Fruit fly (Drosophila melanogaster) whole organism, embryonic: ENCODE data around the gene Duox.

ENCODE experiments used
- CG10267 ChIP-seq: fragments of 200-800 bp; sonication (Bioruptor generic); optimal IDR thresholded peaks from 2 replicates; lab custom pipeline; 2018; ENCODE audit warnings: missing biosample characterization, mild to moderate bottlenecking, missing genetic modification characterization, moderate library complexity
- CG10274 ChIP-seq: fragments of 200-800 bp; sonication (Bioruptor generic); optimal IDR thresholded peaks from 3 replicates; lab custom pipeline; 2017; ENCODE audit warnings: missing biosample characterization, mild to moderate bottlenecking, missing genetic modification characterization
- CG12104 ChIP-seq: fragments of 200-800 bp; sonication (Bioruptor generic); optimal IDR thresholded peaks from 3 replicates; lab custom pipeline; 2016; ENCODE audit warnings: missing biosample characterization, missing genetic modification characterization
- CG12236 ChIP-seq: fragments of 200-800 bp; sonication (Bioruptor generic); optimal IDR thresholded peaks from 2 replicates; lab custom pipeline; 2016; ENCODE audit warnings: missing biosample characterization, missing genetic modification characterization
- CG12769 ChIP-seq: fragments of 200-800 bp; sonication (Bioruptor generic); optimal IDR thresholded peaks from 2 replicates; lab custom pipeline; 2019; ENCODE audit warnings: missing biosample characterization, mild to moderate bottlenecking, missing genetic modification characterization, moderate library complexity
- CG13424 ChIP-seq: fragments of 200-800 bp; sonication (Bioruptor generic); optimal IDR thresholded peaks from 2 replicates; lab custom pipeline; 2019; ENCODE audit warnings: missing biosample characterization, mild to moderate bottlenecking, missing genetic modification characterization, moderate library complexity
- CG13894 ChIP-seq: fragments of 200-800 bp; sonication (Bioruptor generic); optimal IDR thresholded peaks from 3 replicates; lab custom pipeline; 2018; ENCODE audit warnings: missing biosample characterization, mild to moderate bottlenecking, missing genetic modification characterization, moderate library complexity
- CG15479 ChIP-seq: fragments of 200-800 bp; sonication (Bioruptor generic); optimal IDR thresholded peaks from 3 replicates; lab custom pipeline; 2019; ENCODE audit warnings: missing biosample characterization, mild to moderate bottlenecking, missing genetic modification characterization, moderate library complexity
- CG17359 ChIP-seq: fragments of 200-800 bp; sonication (Bioruptor generic); optimal IDR thresholded peaks from 3 replicates; lab custom pipeline; 2018; ENCODE audit warnings: missing biosample characterization, mild to moderate bottlenecking, missing genetic modification characterization, moderate library complexity
- CG1832 ChIP-seq: fragments of 200-800 bp; sonication (Bioruptor generic); optimal IDR thresholded peaks from 2 replicates; lab custom pipeline; 2017; ENCODE audit warnings: missing biosample characterization, mild to moderate bottlenecking, missing genetic modification characterization, inconsistent platforms
- CG2120 ChIP-seq: fragments of 200-800 bp; sonication (Bioruptor generic); optimal IDR thresholded peaks from 3 replicates; lab custom pipeline; 2016; ENCODE audit warnings: missing biosample characterization, missing genetic modification characterization
- CG2889 ChIP-seq: fragments of 200-800 bp; sonication (Bioruptor generic); IDR thresholded peaks from 3 replicates; pipeline ENCODE4 v1.3.6; 2022; ENCODE audit warnings: missing biosample characterization, missing genetic modification characterization
- CG3838 ChIP-seq: fragments of 200-800 bp; sonication (Bioruptor generic); optimal IDR thresholded peaks from 3 replicates; lab custom pipeline; 2016; ENCODE audit warnings: missing biosample characterization, missing genetic modification characterization
- CG6175 ChIP-seq: fragments of 200-800 bp; sonication (Bioruptor generic); IDR thresholded peaks from 3 replicates; pipeline ENCODE4 v1.3.6; 2022; ENCODE audit warnings: missing biosample characterization, missing genetic modification characterization
- CG6272 ChIP-seq: fragments of 200-800 bp; sonication (Bioruptor generic); IDR thresholded peaks from 2 replicates; pipeline ENCODE4 v1.3.6; 2022; ENCODE audit warnings: missing biosample characterization, missing genetic modification characterization
- CG6683 ChIP-seq: fragments of 200-800 bp; sonication (Bioruptor generic); optimal IDR thresholded peaks from 2 replicates; lab custom pipeline; 2017; ENCODE audit warnings: missing biosample characterization, mild to moderate bottlenecking, missing genetic modification characterization, missing genetic modification reagents
- CG7556 ChIP-seq: fragments of 200-800 bp; sonication (Bioruptor generic); optimal IDR thresholded peaks from 2 replicates; lab custom pipeline; 2017; ENCODE audit warnings: missing biosample characterization, mild to moderate bottlenecking, missing genetic modification characterization
- CG9797 ChIP-seq: fragments of 200-800 bp; sonication (Bioruptor generic); optimal IDR thresholded peaks from 3 replicates; lab custom pipeline; 2018; ENCODE audit warnings: missing biosample characterization, mild to moderate bottlenecking, missing genetic modification characterization
- CHES-1-like ChIP-seq: fragments of 200-800 bp; sonication (Bioruptor generic); optimal IDR thresholded peaks from 2 replicates; lab custom pipeline; 2016; ENCODE audit warnings: missing biosample characterization, missing genetic modification characterization
- D19B ChIP-seq: fragments of 200-800 bp; sonication (Bioruptor generic); optimal IDR thresholded peaks from 2 replicates; lab custom pipeline; 2017; ENCODE audit warnings: missing biosample characterization, mild to moderate bottlenecking, missing genetic modification characterization
- Dbx ChIP-seq: fragments of 200-800 bp; sonication (Bioruptor generic); IDR thresholded peaks from 3 replicates; pipeline ENCODE4 v1.3.6; 2022; ENCODE audit warnings: missing biosample characterization, missing genetic modification characterization
- Fer2 ChIP-seq: fragments of 200-800 bp; sonication (Bioruptor generic); optimal IDR thresholded peaks from 2 replicates; lab custom pipeline; 2018; ENCODE audit warnings: missing biosample characterization, mild to moderate bottlenecking, missing genetic modification characterization, moderate library complexity
- Fer3 ChIP-seq: fragments of 200-800 bp; sonication (Bioruptor generic); optimal IDR thresholded peaks from 2 replicates; lab custom pipeline; 2018; ENCODE audit warnings: missing biosample characterization, mild to moderate bottlenecking, missing genetic modification characterization, moderate library complexity
- Hmx ChIP-seq: fragments of 200-800 bp; sonication (Bioruptor generic); optimal IDR thresholded peaks from 2 replicates; lab custom pipeline; 2016; ENCODE audit warnings: missing biosample characterization, missing genetic modification characterization
- Oaz ChIP-seq: fragments of 200-800 bp; sonication (Bioruptor generic); IDR thresholded peaks from 2 replicates; pipeline ENCODE4 v1.3.6; 2022; ENCODE audit warnings: missing biosample characterization, missing genetic modification characterization
- Ptx1 ChIP-seq: fragments of 200-800 bp; sonication (Bioruptor generic); IDR thresholded peaks from 2 replicates; pipeline ENCODE4 v1.3.6; 2022; ENCODE audit warnings: missing biosample characterization, missing genetic modification characterization
- Rfx ChIP-seq: fragments of 200-800 bp; sonication (Bioruptor generic); IDR thresholded peaks from 2 replicates; pipeline ENCODE4 v1.3.6; 2022; ENCODE audit warnings: missing biosample characterization, missing genetic modification characterization
- Xrp1 ChIP-seq: fragments of 200-800 bp; sonication (Bioruptor generic); IDR thresholded peaks from 2 replicates; pipeline ENCODE4 v1.3.6; 2022; ENCODE audit warnings: missing biosample characterization, missing genetic modification characterization
- ac ChIP-seq: fragments of 200-800 bp; sonication (Bioruptor generic); optimal IDR thresholded peaks from 3 replicates; lab custom pipeline; 2017; ENCODE audit warnings: missing biosample characterization, mild to moderate bottlenecking, missing genetic modification characterization
- al ChIP-seq: fragments of 200-800 bp; sonication (Bioruptor generic); IDR thresholded peaks from 2 replicates; pipeline ENCODE4 v1.3.6; 2022; ENCODE audit warnings: missing biosample characterization, missing genetic modification characterization
- ato ChIP-seq: fragments of 200-800 bp; sonication (Bioruptor generic); IDR thresholded peaks from 2 replicates; pipeline ENCODE4 v1.3.6; 2022; ENCODE audit warnings: missing biosample characterization, missing genetic modification characterization; ENCODE audit not compliant: partially characterized antibody
- bigmax ChIP-seq: fragments of 200-800 bp; sonication (Bioruptor generic); optimal IDR thresholded peaks from 2 replicates; lab custom pipeline; 2018; ENCODE audit warnings: missing biosample characterization, mild to moderate bottlenecking, missing genetic modification characterization
- bowl ChIP-seq: fragments of 200-800 bp; sonication (Bioruptor generic); IDR thresholded peaks from 2 replicates; pipeline ENCODE4 v1.3.6; 2022; ENCODE audit warnings: missing biosample characterization, missing genetic modification characterization
- chinmo ChIP-seq: fragments of 200-800 bp; sonication (Bioruptor generic); IDR thresholded peaks from 4 replicates; pipeline ENCODE4 v1.3.6; 2022; ENCODE audit warnings: missing biosample characterization, missing genetic modification characterization; ENCODE audit not compliant: partially characterized antibody
- crp ChIP-seq, 2 experiments: fragments of 200-800 bp; sonication (Bioruptor generic); optimal IDR thresholded peaks; 2 replicates in 1 of 2; 3 replicates in 1 of 2; lab custom pipeline; 2017; ENCODE audit warnings: missing biosample characterization in 2 of 2, missing genetic modification characterization in 2 of 2, mild to moderate bottlenecking in 1 of 2, moderate library complexity in 1 of 2
- dati ChIP-seq: fragments of 200-800 bp; sonication (Bioruptor generic); IDR thresholded peaks from 2 replicates; pipeline ENCODE4 v1.3.6; 2022; ENCODE audit warnings: missing biosample characterization, missing genetic modification characterization
- gsb-n ChIP-seq: fragments of 200-800 bp; sonication (Bioruptor generic); optimal IDR thresholded peaks from 3 replicates; lab custom pipeline; 2018; ENCODE audit warnings: missing biosample characterization, mild to moderate bottlenecking, missing genetic modification characterization
- jigr1 ChIP-seq: fragments of 200-800 bp; sonication (Bioruptor generic); IDR thresholded peaks from 3 replicates; pipeline ENCODE4 v1.3.6; 2022; ENCODE audit warnings: missing biosample characterization, missing genetic modification characterization
- jing ChIP-seq: fragments of 200-800 bp; sonication (Bioruptor generic); optimal IDR thresholded peaks from 2 replicates; lab custom pipeline; 2018; ENCODE audit warnings: missing biosample characterization, mild to moderate bottlenecking, missing genetic modification characterization
- maf-S ChIP-seq: fragments of 200-800 bp; sonication (Bioruptor generic); optimal IDR thresholded peaks from 2 replicates; lab custom pipeline; 2016; ENCODE audit warnings: missing biosample characterization, missing genetic modification characterization
- odd ChIP-seq: fragments of 200-800 bp; sonication (Bioruptor generic); optimal IDR thresholded peaks from 2 replicates; lab custom pipeline; 2017; ENCODE audit warnings: missing biosample characterization, mild to moderate bottlenecking, missing genetic modification characterization
- psq ChIP-seq: fragments of 200-800 bp; sonication (Bioruptor generic); optimal IDR thresholded peaks from 2 replicates; lab custom pipeline; 2017; ENCODE audit warnings: missing biosample characterization, missing genetic modification characterization
- scrt ChIP-seq: fragments of 200-800 bp; sonication (Bioruptor generic); optimal IDR thresholded peaks from 2 replicates; lab custom pipeline; 2018; ENCODE audit warnings: missing biosample characterization, mild to moderate bottlenecking, missing genetic modification characterization, moderate library complexity
- sd ChIP-seq: fragments of 200-800 bp; sonication (Bioruptor generic); optimal IDR thresholded peaks from 3 replicates; lab custom pipeline; 2018; ENCODE audit warnings: missing biosample characterization, mild to moderate bottlenecking, missing genetic modification characterization, moderate library complexity
- seq ChIP-seq: fragments of 200-800 bp; sonication (Bioruptor generic); IDR thresholded peaks from 2 replicates; pipeline ENCODE4 v1.3.6; 2022; ENCODE audit warnings: missing biosample characterization, missing genetic modification characterization
- sima ChIP-seq: fragments of 200-800 bp; sonication (Bioruptor generic); optimal IDR thresholded peaks from 2 replicates; lab custom pipeline; 2016; ENCODE audit warnings: missing biosample characterization, missing genetic modification characterization
- sug ChIP-seq: fragments of 200-800 bp; optimal IDR thresholded peaks from 2 replicates; lab custom pipeline; 2019; ENCODE audit warnings: missing biosample characterization, mild to moderate bottlenecking, missing genetic modification characterization, moderate library complexity
- trh ChIP-seq: fragments of 200-800 bp; sonication (Bioruptor generic); optimal IDR thresholded peaks from 2 replicates; lab custom pipeline; 2016; ENCODE audit warnings: missing biosample characterization, missing genetic modification characterization
- tup ChIP-seq: fragments of 200-800 bp; sonication (Bioruptor generic); optimal IDR thresholded peaks from 2 replicates; lab custom pipeline; 2016; ENCODE audit warnings: missing biosample characterization, mild to moderate bottlenecking, missing genetic modification characterization, moderate library complexity
- zf30C ChIP-seq: fragments of 200-800 bp; sonication (Bioruptor generic); optimal IDR thresholded peaks from 3 replicates; lab custom pipeline; 2018; ENCODE audit warnings: missing biosample characterization, mild to moderate bottlenecking, missing genetic modification characterization

Duox gene

DNA sequence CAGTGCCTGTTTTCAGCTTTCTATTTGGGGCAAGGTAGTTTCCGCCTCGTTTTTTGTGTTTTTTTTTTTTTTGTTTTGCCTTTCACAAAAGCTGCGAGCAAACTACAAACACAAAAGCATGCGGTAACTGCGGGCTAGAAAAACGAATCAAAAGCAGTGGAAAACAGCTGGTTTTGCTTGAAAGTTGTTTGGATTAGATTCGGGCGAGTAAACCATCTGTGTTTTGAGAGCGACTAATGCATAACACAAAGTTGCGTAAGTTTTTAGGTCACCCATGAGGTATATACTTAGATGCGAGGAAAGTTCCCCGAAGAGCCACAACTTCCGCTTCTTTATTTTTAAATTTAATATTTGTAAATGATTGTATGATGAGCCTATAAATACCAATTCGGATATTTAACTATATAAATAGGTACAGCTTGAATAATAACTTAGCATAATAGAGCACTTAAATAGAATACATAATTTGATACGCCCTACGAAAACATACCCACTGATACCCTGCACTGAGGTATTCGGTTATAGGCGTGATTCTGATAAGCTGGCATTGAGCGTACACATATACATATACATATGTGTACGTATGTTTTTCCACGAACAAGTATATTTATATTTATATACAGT, 42.4 kb upstream of the Duox start (continued):
- no peak for TF ChIP-seq CHES-1-like
- peak; percentile 45 for TF ChIP-seq CG13424
- TF ChIP-seq trh (GFP tag; lab: Kevin White, UChicago), result no peak
- no peak for TF ChIP-seq Fer2
- TF ChIP-seq D19B (GFP tag; lab: Kevin White, UChicago), result peak; percentile 96
- TF ChIP-seq CG2889 (GFP tag; lab: Robert Waterston, UW), result no peak
- peak; percentile 31 for TF ChIP-seq gsb-n (tag; lab: Kevin White, UChicago)
- no peak for TF ChIP-seq scrt (GFP tag; lab: Kevin White, UChicago)
- no peak for TF ChIP-seq Hmx (GFP tag; lab: Kevin White, UChicago)
- peak; percentile 16 for TF ChIP-seq odd (GFP tag; lab: Kevin White, UChicago)
- no peak for TF ChIP-seq CG12236 (GFP tag; lab: Kevin White, UChicago)
- TF ChIP-seq tup (GFP tag; lab: Kevin White, UChicago), result peak; percentile 20
- TF ChIP-seq crp (GFP tag; optimal IDR thresholded peaks at IDR 0.05; lab: Kevin White, UChicago), result peak in 1 of 2 experiments; percentile 34
- TF ChIP-seq al (GFP tag; lab: Robert Waterston, UW), result no peak
- TF ChIP-seq CG6175 (GFP tag; lab: Robert Waterston, UW), result 0 out of 3 replicates have a peak, but pooled peaks have one; percentile 4
- TF ChIP-seq chinmo (GFP tag; lab: Robert Waterston, UW), result no peak
- no peak for TF ChIP-seq CG6272 (GFP tag; lab: Robert Waterston, UW)
- TF ChIP-seq bowl (GFP tag; lab: Robert Waterston, UW), result 0 out of 2 replicates have a peak, but pooled peaks have one; percentile 27
- no peak for TF ChIP-seq maf-S (GFP tag; lab: Kevin White, UChicago)
- no peak for TF ChIP-seq sima (GFP tag; lab: Kevin White, UChicago)
- peak; percentile 55 for TF ChIP-seq sug (tag; lab: Kevin White, UChicago)
- peak; percentile 66 for TF ChIP-seq Ptx1 (GFP tag; lab: Robert Waterston, UW)
- no peak for TF ChIP-seq bigmax
- TF ChIP-seq Dbx, result peak; percentile 26; the same call in 1 of the 3 replicates
- TF ChIP-seq Xrp1 (GFP tag; lab: Robert Waterston, UW), result peak; percentile 49; the same call in 1 of the 2 replicates
- TF ChIP-seq seq, result peak; percentile 46; the same call in 1 of the 2 replicates
- TF ChIP-seq jing (GFP tag; lab: Kevin White, UChicago), result no peak
- no peak for TF ChIP-seq ato (GFP tag; lab: Robert Waterston, UW)
- TF ChIP-seq CG2120 (GFP tag; lab: Kevin White, UChicago), result peak; percentile 44
- TF ChIP-seq dati (GFP tag; lab: Robert Waterston, UW), result no peak
- TF ChIP-seq CG13894 (tag; lab: Kevin White, UChicago), result peak; percentile 21
- peak; percentile 49 for TF ChIP-seq CG17359 (tag; lab: Kevin White, UChicago)
- TF ChIP-seq CG9797 (GFP tag; lab: Kevin White, UChicago), result no peak
- TF ChIP-seq CG10267 (tag; lab: Kevin White, UChicago), result peak; percentile 5
- TF ChIP-seq Rfx (GFP tag; lab: Robert Waterston, UW), result peak; percentile 62
- TF ChIP-seq psq (GFP tag; lab: Kevin White, UChicago), result no peak
- TF ChIP-seq sd (tag; lab: Kevin White, UChicago), result peak; percentile 95
- TF ChIP-seq jigr1, result no peak
- no peak for TF ChIP-seq ac (GFP tag; lab: Kevin White, UChicago)
- TF ChIP-seq CG15479 (GFP tag; lab: Kevin White, UChicago), result no peak
- peak; percentile 61 for TF ChIP-seq CG12769 (tag; lab: Kevin White, UChicago)
- TF ChIP-seq CG10274 (GFP tag; lab: Kevin White, UChicago), result peak; percentile 61
- peak; percentile 15 for TF ChIP-seq CG12104 (GFP tag; lab: Kevin White, UChicago)
- peak; percentile 52 for TF ChIP-seq Fer3
- no peak for TF ChIP-seq CG3838 (GFP tag; lab: Kevin White, UChicago)
- no peak for TF ChIP-seq CG1832
- TF ChIP-seq CG6683 (GFP tag; lab: Kevin White, UChicago), result peak; percentile 21
- 0 out of 2 replicates have a peak, but pooled peaks have one; percentile 17 for TF ChIP-seq Oaz (GFP tag; lab: Robert Waterston, UW)
- TF ChIP-seq CG7556, result peak; percentile 46
- no peak for TF ChIP-seq zf30C (GFP tag; lab: Kevin White, UChicago)
